Worm (Caenorhabditis elegans) whole organism, L4 larva: ENCODE results near the gene R74.7.

ENCODE experiments used
- attf-4 ChIP-seq: sonication (generic microtip); optimal IDR thresholded peaks from 3 replicates; lab custom pipeline; 2017; ENCODE audit warnings: missing biosample characterization, missing genetic modification characterization
- ceh-82 ChIP-seq: sonication (generic microtip); optimal IDR thresholded peaks from 2 replicates; lab custom pipeline; 2017; ENCODE audit warnings: missing biosample characterization, missing genetic modification characterization
- daf-12 ChIP-seq: fragments of 150-350 bp; optimal IDR thresholded peaks from 2 replicates; lab custom pipeline; 2014; ENCODE audit warnings: missing biosample characterization, missing genetic modification reagents, missing genetic modification characterization
- dmd-6 ChIP-seq: fragments of 200-800 bp; sonication (Bioruptor generic); IDR thresholded peaks from 2 replicates; pipeline ENCODE4 v1.3.6; 2022; ENCODE audit warnings: missing genetic modification reagents, missing genetic modification characterization, missing compliant biosample characterization
- lin-15B ChIP-seq: fragments of 150-350 bp; sonication (generic microtip); optimal IDR thresholded peaks from 3 replicates; lab custom pipeline; 2014; ENCODE audit warnings: missing biosample characterization, missing genetic modification characterization
- pha-4 ChIP-seq, 2 experiments: fragments of 150-350 bp in 1 of 2; fragments of 200-800 bp in 1 of 2; sonication (Bioruptor generic) in 1 of 2; IDR thresholded peaks in 1 of 2; optimal IDR thresholded peaks in 1 of 2; 2 replicates each; pipeline versions ENCODE4 v1.3.6 to Lab custom; 2014 to 2022; ENCODE audit warnings: missing genetic modification characterization in 2 of 2, missing genetic modification reagents in 2 of 2, missing biosample characterization in 1 of 2, missing compliant biosample characterization in 1 of 2
- snpc-4 ChIP-seq: fragments of 150-350 bp; optimal IDR thresholded peaks from 2 replicates; lab custom pipeline; 2014; ENCODE audit warnings: missing biosample characterization, missing genetic modification characterization
- unc-130 ChIP-seq: sonication (generic microtip); optimal IDR thresholded peaks from 2 replicates; lab custom pipeline; 2016; ENCODE audit warnings: missing genetic modification reagents, missing genetic modification characterization, missing compliant biosample characterization

- TF ChIP-seq unc-130 (no peak), pha-4 (GFP tag; IDR thresholded peaks at IDR 0.05; lab: Robert Waterston, UW) (0 out of 2 replicates have a peak, but pooled peaks have one; percentile 14), pha-4 (tag; optimal IDR thresholded peaks at IDR 0.05; lab: Kevin White, UChicago) (no peak), snpc-4 (tag; lab: Kevin White, UChicago) (no peak), dmd-6 (GFP tag; lab: Robert Waterston, UW) (no peak), lin-15B (tag; lab: Kevin White, UChicago) (no peak), daf-12 (tag; lab: Kevin White, UChicago) (no peak), attf-4 (no peak), ceh-82 (no peak)
These were observed 9.7 kb upstream of the R74.7 start for ce11 chrIII:4194349-4195110.
